Worm (Caenorhabditis elegans): ENCODE measurements around the gene cyp-33C9.

ce11 chrV:3062078-3062477, 32.3 kb downstream of the cyp-33C9 start, which contains the start of gene srt-15:
- TF ChIP-seq ama-1 (optimal IDR thresholded peaks at IDR 0.05): no peak
- TF ChIP-seq nhr-6 (tag; optimal IDR thresholded peaks at IDR 0.05): no peak
- no peak for TF ChIP-seq snpc-4 (tag; optimal IDR thresholded peaks at IDR 0.05)
- TF ChIP-seq lin-11 (tag; optimal IDR thresholded peaks at IDR 0.05): no peak
- TF ChIP-seq unc-39 (tag; optimal IDR thresholded peaks at IDR 0.05): no peak
- TF ChIP-seq fos-1 (tag; optimal IDR thresholded peaks at IDR 0.05): no peak

All from whole organism, L2 larva.